Fruit fly (Drosophila melanogaster) whole organism, pupa: ENCODE measurements around the gene mora.
A peak's percentile ranks its signal among the peaks of the same experiment; 100 is the strongest.

ENCODE experiments used
- CG10348 ChIP-seq: fragments of 200-800 bp; sonication (Bioruptor generic); IDR thresholded peaks from 2 replicates; pipeline ENCODE4 v1.3.6; 2022; ENCODE audit warnings: missing biosample characterization, missing genetic modification characterization
- CG12605 ChIP-seq: fragments of 200-800 bp; sonication (Bioruptor generic); IDR thresholded peaks from 2 replicates; pipeline ENCODE4 v1.3.6; 2022; ENCODE audit warnings: missing biosample characterization, missing genetic modification characterization
- CG13204 ChIP-seq: fragments of 200-800 bp; sonication (Bioruptor generic); optimal IDR thresholded peaks from 2 replicates; lab custom pipeline; 2018; ENCODE audit warnings: missing biosample characterization, mild to moderate bottlenecking, missing genetic modification characterization, moderate library complexity
- CG14655 ChIP-seq: fragments of 200-800 bp; sonication (Bioruptor generic); optimal IDR thresholded peaks from 3 replicates; lab custom pipeline; 2017; ENCODE audit warnings: mild to moderate bottlenecking, missing biosample characterization, missing genetic modification reagents, missing genetic modification characterization
- CG15710 ChIP-seq: fragments of 200-800 bp; sonication (Bioruptor generic); optimal IDR thresholded peaks from 2 replicates; lab custom pipeline; 2018; ENCODE audit warnings: missing biosample characterization, mild to moderate bottlenecking, missing genetic modification characterization, moderate library complexity
- CG17806 ChIP-seq: fragments of 200-800 bp; sonication (Bioruptor generic); optimal IDR thresholded peaks from 2 replicates; lab custom pipeline; 2018; ENCODE audit warnings: missing biosample characterization, mild to moderate bottlenecking, missing genetic modification characterization, moderate library complexity
- CG32121 ChIP-seq: fragments of 200-800 bp; sonication (Bioruptor generic); IDR thresholded peaks from 2 replicates; pipeline ENCODE4 v1.3.6; 2022; ENCODE audit warnings: missing biosample characterization, missing genetic modification characterization
- CG34367 ChIP-seq: fragments of 200-800 bp; sonication (Bioruptor generic); optimal IDR thresholded peaks from 2 replicates; lab custom pipeline; 2018; ENCODE audit warnings: missing biosample characterization, mild to moderate bottlenecking, missing genetic modification characterization
- CG4496 ChIP-seq: fragments of 200-800 bp; sonication (Bioruptor generic); IDR thresholded peaks from 3 replicates; pipeline ENCODE4 v1.3.6; 2022; ENCODE audit warnings: missing biosample characterization, missing genetic modification characterization
- CG8159 ChIP-seq: fragments of 200-800 bp; sonication (Bioruptor generic); optimal IDR thresholded peaks from 3 replicates; lab custom pipeline; 2018; ENCODE audit warnings: missing biosample characterization, mild to moderate bottlenecking, missing genetic modification characterization, moderate library complexity
- CG8301 ChIP-seq: fragments of 200-800 bp; sonication (Bioruptor generic); optimal IDR thresholded peaks from 2 replicates; lab custom pipeline; 2018; ENCODE audit warnings: missing biosample characterization, mild to moderate bottlenecking, missing genetic modification characterization
- CG9948 ChIP-seq: fragments of 200-800 bp; sonication (Bioruptor generic); optimal IDR thresholded peaks from 2 replicates; lab custom pipeline; 2018; ENCODE audit warnings: missing biosample characterization, mild to moderate bottlenecking, missing genetic modification characterization, moderate library complexity
- D1 ChIP-seq: fragments of 200-800 bp; sonication (Bioruptor generic); optimal IDR thresholded peaks from 2 replicates; lab custom pipeline; 2018; ENCODE audit warnings: missing biosample characterization, mild to moderate bottlenecking, missing genetic modification characterization, moderate library complexity
- EcR ChIP-seq: fragments of 200-800 bp; sonication (Bioruptor generic); optimal IDR thresholded peaks from 3 replicates; lab custom pipeline; 2019; ENCODE audit warnings: missing biosample characterization, missing genetic modification characterization, mild to moderate bottlenecking, moderate library complexity, missing genetic modification reagents
- Ets98B ChIP-seq: fragments of 200-800 bp; sonication (Bioruptor generic); IDR thresholded peaks from 2 replicates; pipeline ENCODE4 v1.3.6; 2022; ENCODE audit warnings: missing biosample characterization, missing genetic modification characterization
- Pif1A ChIP-seq: fragments of 200-800 bp; sonication (Bioruptor generic); optimal IDR thresholded peaks from 3 replicates; lab custom pipeline; 2016; ENCODE audit warnings: missing biosample characterization, missing genetic modification characterization
- Pif1B ChIP-seq: fragments of 200-800 bp; sonication (Bioruptor generic); optimal IDR thresholded peaks from 3 replicates; lab custom pipeline; 2016; ENCODE audit warnings: missing biosample characterization, missing genetic modification characterization
- Snoo ChIP-seq: fragments of 200-800 bp; sonication (Bioruptor generic); optimal IDR thresholded peaks from 3 replicates; lab custom pipeline; 2017; ENCODE audit warnings: missing biosample characterization, mild to moderate bottlenecking, missing genetic modification characterization, inconsistent platforms
- fd96Ca ChIP-seq: fragments of 200-800 bp; sonication (Bioruptor generic); IDR thresholded peaks from 3 replicates; pipeline ENCODE4 v1.3.6; 2022; ENCODE audit warnings: missing biosample characterization, missing genetic modification characterization
- gl ChIP-seq: fragments of 200-800 bp; sonication (Bioruptor generic); optimal IDR thresholded peaks from 2 replicates; lab custom pipeline; 2018; ENCODE audit warnings: missing biosample characterization, mild to moderate bottlenecking, missing genetic modification characterization
- rn ChIP-seq: fragments of 200-800 bp; sonication (Bioruptor generic); IDR thresholded peaks from 2 replicates; pipeline ENCODE4 v1.3.6; 2022; ENCODE audit warnings: missing biosample characterization, missing genetic modification characterization

Gene mora

dm6 chr3R:24151924-24152809 lies 34.0 kb upstream of the mora start, which contains the start of the genes p38a and CG6178:
TSS of gene p38a (minus strand) at chr3R:24152321.
TSS of gene CG6178 (plus strand) at chr3R:24152347.
- TF ChIP-seq fd96Ca (GFP tag; lab: Robert Waterston, UW) (peak; percentile 95), CG8159 (peak; percentile 99), D1 (no peak), CG8301 (peak; percentile 98), CG13204 (GFP tag; lab: Kevin White, UChicago) (peak; percentile 89), CG10348 (GFP tag; lab: Robert Waterston, UW) (peak; percentile 91), CG12605 (peak; percentile 89), CG4496 (peak; percentile 97), CG17806 (tag; lab: Kevin White, UChicago) (peak; percentile 98), Ets98B (peak; percentile 97), CG14655 (GFP tag; lab: Kevin White, UChicago) (peak; percentile 99), CG34367 (peak; percentile 94), rn (GFP tag; lab: Robert Waterston, UW) (peak; percentile 97), Snoo (tag; lab: Kevin White, UChicago) (peak; percentile 98), EcR (peak; percentile 63), CG32121 (GFP tag; lab: Robert Waterston, UW) (peak; percentile 98), CG15710 (tag; lab: Kevin White, UChicago) (peak; percentile 99), gl (tag; lab: Kevin White, UChicago) (peak; percentile 74), Pif1A (peak; percentile 91), Pif1B (GFP tag; lab: Kevin White, UChicago) (peak; percentile 97), CG9948 (tag; lab: Kevin White, UChicago) (peak; percentile 99)

dm6 chr3R:24161173-24161811 lies 24.9 kb upstream of the mora start, which contains the start of the genes Myo95E and TBC1d7:
TSS of gene Myo95E (minus strand) at chr3R:24161498.
TSS of gene TBC1d7 (plus strand) at chr3R:24161727.
- peak; percentile 86 for TF ChIP-seq CG10348 (GFP tag; lab: Robert Waterston, UW)
- peak; percentile 87 for TF ChIP-seq CG17806 (tag; lab: Kevin White, UChicago)
- TF ChIP-seq CG13204 (GFP tag; lab: Kevin White, UChicago), result no peak
- TF ChIP-seq CG15710 (tag; lab: Kevin White, UChicago), result peak; percentile 92
- TF ChIP-seq gl (tag; lab: Kevin White, UChicago), result peak; percentile 75
- TF ChIP-seq Pif1A, result no peak
- peak; percentile 87 for TF ChIP-seq CG9948 (tag; lab: Kevin White, UChicago)
- TF ChIP-seq CG8301, result peak; percentile 85
- peak; percentile 91 for TF ChIP-seq fd96Ca (GFP tag; lab: Robert Waterston, UW)
- peak; percentile 85 for TF ChIP-seq rn (GFP tag; lab: Robert Waterston, UW)
- peak; percentile 91 for TF ChIP-seq CG8159
- TF ChIP-seq CG4496, result peak; percentile 94
- TF ChIP-seq CG14655 (GFP tag; lab: Kevin White, UChicago), result no peak
- TF ChIP-seq D1, result no peak
- peak; percentile 87 for TF ChIP-seq Pif1B (GFP tag; lab: Kevin White, UChicago)
- TF ChIP-seq CG34367, result peak; percentile 84
- TF ChIP-seq EcR, result peak; percentile 36
- peak; percentile 93 for TF ChIP-seq CG12605
- peak; percentile 89 for TF ChIP-seq Snoo (tag; lab: Kevin White, UChicago)
- peak; percentile 93 for TF ChIP-seq Ets98B
- TF ChIP-seq CG32121 (GFP tag; lab: Robert Waterston, UW), result peak; percentile 94

- TF ChIP-seq Ets98B, result no peak
- TF ChIP-seq CG17806 (tag; lab: Kevin White, UChicago), result no peak
- no peak for TF ChIP-seq CG14655 (GFP tag; lab: Kevin White, UChicago)
- TF ChIP-seq Pif1B (GFP tag; lab: Kevin White, UChicago), result no peak
Observed at dm6 chr3R:24162774-24163555, 23.2 kb upstream of the mora start, which contains the start of gene mRpS24. TSS of gene mRpS24 (minus strand) at chr3R:24163545.

dm6 chr3R:24163556-24164022 lies 22.6 kb upstream of the mora start, which contains the start of gene Apc2:
TSS of gene Apc2 (plus strand) at chr3R:24163966.
- TF ChIP-seq CG34367 (peak; percentile 18), CG4496 (peak; percentile 63; the same call in 1 of the 3 replicates), CG17806 (tag; lab: Kevin White, UChicago) (peak; percentile 22), EcR (peak; percentile 3), CG10348 (GFP tag; lab: Robert Waterston, UW) (no peak), CG8301 (peak; percentile 46), Snoo (tag; lab: Kevin White, UChicago) (peak; percentile 48), gl (tag; lab: Kevin White, UChicago) (no peak), CG8159 (peak; percentile 60), CG15710 (tag; lab: Kevin White, UChicago) (peak; percentile 49), CG32121 (GFP tag; lab: Robert Waterston, UW) (peak; percentile 66), CG9948 (tag; lab: Kevin White, UChicago) (peak; percentile 10), CG12605 (peak; percentile 51; the same call in 1 of the 2 replicates), Pif1B (GFP tag; lab: Kevin White, UChicago) (no peak), Ets98B (peak; percentile 56)
